Fruit fly (Drosophila melanogaster) whole organism, embryonic: ENCODE results near the gene CG43085.

Experiments used
- ATbp ChIP-seq: fragments of 200-800 bp; sonication (Bioruptor generic); optimal IDR thresholded peaks from 2 replicates; lab custom pipeline; 2017; ENCODE audit warnings: missing biosample characterization, mild to moderate bottlenecking, missing genetic modification characterization, missing genetic modification reagents
- Adf1 ChIP-seq: fragments of 200-800 bp; sonication (Bioruptor generic); IDR thresholded peaks from 2 replicates; pipeline ENCODE4 v1.3.6; 2022; ENCODE audit warnings: missing biosample characterization, missing genetic modification characterization
- Aef1 ChIP-seq: fragments of 200-800 bp; sonication (Bioruptor generic); IDR thresholded peaks from 3 replicates; pipeline ENCODE4 v1.3.6; 2022; ENCODE audit warnings: missing biosample characterization, missing genetic modification characterization
- Atf6 ChIP-seq: fragments of 200-800 bp; sonication (Bioruptor generic); IDR thresholded peaks from 2 replicates; pipeline ENCODE4 v1.3.6; 2022; ENCODE audit warnings: missing biosample characterization, missing genetic modification characterization
- Blimp-1 ChIP-seq: fragments of 200-800 bp; sonication (Bioruptor generic); optimal IDR thresholded peaks from 3 replicates; lab custom pipeline; 2018; ENCODE audit warnings: missing biosample characterization, missing genetic modification characterization, mild to moderate bottlenecking, moderate library complexity, missing genetic modification reagents
- CG10366 ChIP-seq: fragments of 200-800 bp; sonication (Bioruptor generic); IDR thresholded peaks from 2 replicates; pipeline ENCODE4 v1.3.6; 2022; ENCODE audit warnings: missing biosample characterization, missing genetic modification characterization
- CG11247 ChIP-seq: fragments of 200-800 bp; sonication (Bioruptor generic); IDR thresholded peaks from 2 replicates; pipeline ENCODE4 v1.3.6; 2022; ENCODE audit warnings: missing biosample characterization, missing genetic modification characterization
- CG12744 ChIP-seq: fragments of 200-800 bp; sonication (Bioruptor generic); optimal IDR thresholded peaks from 2 replicates; lab custom pipeline; 2016; ENCODE audit warnings: missing biosample characterization, missing genetic modification characterization
- CG12942 ChIP-seq: fragments of 200-800 bp; sonication (Bioruptor generic); optimal IDR thresholded peaks from 3 replicates; lab custom pipeline; 2016; ENCODE audit warnings: missing biosample characterization, missing genetic modification characterization
- CG13123 ChIP-seq: fragments of 200-800 bp; sonication (Bioruptor generic); optimal IDR thresholded peaks from 2 replicates; lab custom pipeline; 2016; ENCODE audit warnings: missing biosample characterization, missing genetic modification characterization
- CG13296 ChIP-seq: fragments of 200-800 bp; sonication (Bioruptor generic); optimal IDR thresholded peaks from 3 replicates; lab custom pipeline; 2018; ENCODE audit warnings: missing biosample characterization, mild to moderate bottlenecking, missing genetic modification characterization
- CG14710 ChIP-seq: fragments of 200-800 bp; sonication (Bioruptor generic); optimal IDR thresholded peaks from 3 replicates; lab custom pipeline; 2019; ENCODE audit warnings: missing biosample characterization, mild to moderate bottlenecking, missing genetic modification characterization, moderate library complexity
- CG1529 ChIP-seq: fragments of 200-800 bp; sonication (Bioruptor generic); optimal IDR thresholded peaks from 3 replicates; lab custom pipeline; 2018; ENCODE audit warnings: missing biosample characterization, missing genetic modification characterization
- CG16779 ChIP-seq: fragments of 200-800 bp; sonication (Bioruptor generic); IDR thresholded peaks from 2 replicates; pipeline ENCODE4 v1.3.6; 2022; ENCODE audit warnings: missing biosample characterization, missing genetic modification characterization
- CG17361 ChIP-seq: fragments of 200-800 bp; sonication (Bioruptor generic); IDR thresholded peaks from 3 replicates; pipeline ENCODE4 v1.3.6; 2022; ENCODE audit warnings: missing biosample characterization, missing genetic modification characterization
- CG17612 ChIP-seq: fragments of 200-800 bp; sonication (Bioruptor generic); IDR thresholded peaks from 2 replicates; pipeline ENCODE4 v1.3.6; 2022; ENCODE audit warnings: missing biosample characterization, missing genetic modification characterization
- CG2116 ChIP-seq: fragments of 200-800 bp; sonication (Bioruptor generic); optimal IDR thresholded peaks from 3 replicates; lab custom pipeline; 2018; ENCODE audit warnings: missing biosample characterization, mild to moderate bottlenecking, missing genetic modification characterization
- CG2678 ChIP-seq: fragments of 200-800 bp; sonication (Bioruptor generic); optimal IDR thresholded peaks from 3 replicates; lab custom pipeline; 2019; ENCODE audit warnings: missing biosample characterization, mild to moderate bottlenecking, missing genetic modification characterization, moderate library complexity
- CG5953 ChIP-seq: fragments of 200-800 bp; sonication (Bioruptor generic); IDR thresholded peaks from 2 replicates; pipeline ENCODE4 v1.3.6; 2022; ENCODE audit warnings: missing biosample characterization, missing genetic modification characterization
- CG6175 ChIP-seq: fragments of 200-800 bp; sonication (Bioruptor generic); IDR thresholded peaks from 3 replicates; pipeline ENCODE4 v1.3.6; 2022; ENCODE audit warnings: missing biosample characterization, missing genetic modification characterization
- CG6254 ChIP-seq: fragments of 200-800 bp; sonication (Bioruptor generic); optimal IDR thresholded peaks from 3 replicates; lab custom pipeline; 2017; ENCODE audit warnings: mild to moderate bottlenecking, missing biosample characterization, missing genetic modification reagents, missing genetic modification characterization
- CG6272 ChIP-seq: fragments of 200-800 bp; sonication (Bioruptor generic); IDR thresholded peaks from 2 replicates; pipeline ENCODE4 v1.3.6; 2022; ENCODE audit warnings: missing biosample characterization, missing genetic modification characterization
- CG7271 ChIP-seq: fragments of 200-800 bp; sonication (Bioruptor generic); optimal IDR thresholded peaks from 2 replicates; lab custom pipeline; 2018; ENCODE audit warnings: missing biosample characterization, mild to moderate bottlenecking, missing genetic modification characterization, moderate library complexity
- CG9797 ChIP-seq: fragments of 200-800 bp; sonication (Bioruptor generic); optimal IDR thresholded peaks from 3 replicates; lab custom pipeline; 2018; ENCODE audit warnings: missing biosample characterization, mild to moderate bottlenecking, missing genetic modification characterization
- Fer3 ChIP-seq: fragments of 200-800 bp; sonication (Bioruptor generic); optimal IDR thresholded peaks from 2 replicates; lab custom pipeline; 2018; ENCODE audit warnings: missing biosample characterization, mild to moderate bottlenecking, missing genetic modification characterization, moderate library complexity
- HmgZ ChIP-seq: fragments of 200-800 bp; sonication (Bioruptor generic); optimal IDR thresholded peaks from 2 replicates; lab custom pipeline; 2018; ENCODE audit warnings: missing biosample characterization, mild to moderate bottlenecking, missing genetic modification characterization
- Hr3 ChIP-seq: fragments of 200-800 bp; sonication (Bioruptor generic); optimal IDR thresholded peaks from 3 replicates; lab custom pipeline; 2016; ENCODE audit warnings: missing biosample characterization, missing genetic modification characterization
- NfI ChIP-seq: fragments of 200-800 bp; sonication (Bioruptor generic); optimal IDR thresholded peaks from 3 replicates; lab custom pipeline; 2018; ENCODE audit warnings: missing biosample characterization, mild to moderate bottlenecking, missing genetic modification characterization, moderate library complexity
- Optix ChIP-seq: fragments of 200-800 bp; sonication (Bioruptor generic); IDR thresholded peaks from 3 replicates; pipeline ENCODE4 v1.3.6; 2022; ENCODE audit warnings: missing biosample characterization, missing genetic modification characterization
- PHDP ChIP-seq: fragments of 200-800 bp; sonication (Bioruptor generic); optimal IDR thresholded peaks from 3 replicates; lab custom pipeline; 2018; ENCODE audit warnings: missing biosample characterization, mild to moderate bottlenecking, missing genetic modification characterization, moderate library complexity
- Rfx ChIP-seq: fragments of 200-800 bp; sonication (Bioruptor generic); IDR thresholded peaks from 2 replicates; pipeline ENCODE4 v1.3.6; 2022; ENCODE audit warnings: missing biosample characterization, missing genetic modification characterization
- aop ChIP-seq: fragments of 200-800 bp; sonication (Bioruptor generic); IDR thresholded peaks from 2 replicates; pipeline ENCODE4 v1.3.6; 2022; ENCODE audit warnings: missing biosample characterization, missing genetic modification characterization
- az2 ChIP-seq: fragments of 200-800 bp; sonication (Bioruptor generic); optimal IDR thresholded peaks from 3 replicates; lab custom pipeline; 2016; ENCODE audit warnings: missing biosample characterization, missing genetic modification characterization
- caup ChIP-seq: fragments of 200-800 bp; sonication (Bioruptor generic); optimal IDR thresholded peaks from 3 replicates; lab custom pipeline; 2017; ENCODE audit warnings: missing biosample characterization, mild to moderate bottlenecking, missing genetic modification characterization, moderate library complexity; ENCODE audit not compliant: severe bottlenecking
- chm ChIP-seq: fragments of 200-800 bp; sonication (Bioruptor generic); IDR thresholded peaks from 2 replicates; pipeline ENCODE4 v1.3.6; 2022; ENCODE audit warnings: missing biosample characterization, missing genetic modification characterization
- fd64A ChIP-seq: fragments of 200-800 bp; sonication (Bioruptor generic); optimal IDR thresholded peaks from 3 replicates; lab custom pipeline; 2018; ENCODE audit warnings: missing biosample characterization, mild to moderate bottlenecking, missing genetic modification characterization
- fru ChIP-seq: fragments of >200 bp; optimal IDR thresholded peaks from 2 replicates; lab custom pipeline; 2017
- gcm ChIP-seq: fragments of 200-800 bp; sonication (Bioruptor generic); optimal IDR thresholded peaks from 2 replicates; lab custom pipeline; 2019; ENCODE audit warnings: missing biosample characterization, mild to moderate bottlenecking, missing genetic modification characterization, moderate library complexity
- gsb ChIP-seq: fragments of 200-800 bp; sonication (Bioruptor generic); IDR thresholded peaks from 2 replicates; pipeline ENCODE4 v1.3.6; 2022; ENCODE audit warnings: missing biosample characterization, missing genetic modification characterization
- hkb ChIP-seq, 2 experiments: fragments of 200-800 bp in 1 of 2; fragments of >200 bp in 1 of 2; sonication (Bioruptor generic) in 1 of 2; IDR thresholded peaks in 1 of 2; optimal IDR thresholded peaks in 1 of 2; 2 replicates each; pipeline versions ENCODE4 v1.3.6 to Lab custom; 2017 to 2022; ENCODE audit warnings: missing biosample characterization in 1 of 2, missing genetic modification characterization in 1 of 2
- lilli ChIP-seq: fragments of 200-800 bp; sonication (Bioruptor generic); optimal IDR thresholded peaks from 3 replicates; lab custom pipeline; 2016; ENCODE audit warnings: missing biosample characterization, missing genetic modification characterization
- luna ChIP-seq: fragments of 200-800 bp; sonication (Bioruptor generic); optimal IDR thresholded peaks from 2 replicates; lab custom pipeline; 2016; ENCODE audit warnings: missing biosample characterization, missing genetic modification characterization
- onecut ChIP-seq: fragments of 200-800 bp; sonication (Bioruptor generic); IDR thresholded peaks from 2 replicates; pipeline ENCODE4 v1.3.6; 2022; ENCODE audit warnings: missing biosample characterization, missing genetic modification characterization
- pnt ChIP-seq: fragments of 200-800 bp; sonication (Bioruptor generic); optimal IDR thresholded peaks from 3 replicates; lab custom pipeline; 2016; ENCODE audit warnings: missing biosample characterization, missing genetic modification characterization
- seq ChIP-seq: fragments of 200-800 bp; sonication (Bioruptor generic); IDR thresholded peaks from 2 replicates; pipeline ENCODE4 v1.3.6; 2022; ENCODE audit warnings: missing biosample characterization, missing genetic modification characterization
- sr ChIP-seq: fragments of 200-800 bp; sonication (Bioruptor generic); IDR thresholded peaks from 3 replicates; pipeline ENCODE4 v1.3.6; 2022; ENCODE audit warnings: missing biosample characterization, missing genetic modification characterization
- tin ChIP-seq: fragments of 200-800 bp; sonication (Bioruptor generic); optimal IDR thresholded peaks from 3 replicates; lab custom pipeline; 2016; ENCODE audit warnings: missing biosample characterization, missing genetic modification characterization
- tio ChIP-seq: fragments of 200-800 bp; sonication (Bioruptor generic); optimal IDR thresholded peaks from 2 replicates; lab custom pipeline; 2017; ENCODE audit warnings: missing biosample characterization, missing genetic modification characterization, inconsistent platforms
- unc-4 ChIP-seq: fragments of 200-800 bp; sonication (Bioruptor generic); IDR thresholded peaks from 2 replicates; pipeline ENCODE4 v1.3.6; 2022; ENCODE audit warnings: missing biosample characterization, missing genetic modification characterization; ENCODE audit not compliant: partially characterized antibody
- unpg ChIP-seq: fragments of 200-800 bp; sonication (Bioruptor generic); optimal IDR thresholded peaks from 3 replicates; lab custom pipeline; 2018; ENCODE audit warnings: missing biosample characterization, mild to moderate bottlenecking, missing genetic modification characterization, moderate library complexity
- wdn ChIP-seq: fragments of 200-800 bp; sonication (Bioruptor generic); IDR thresholded peaks from 2 replicates; pipeline ENCODE4 v1.3.6; 2022; ENCODE audit warnings: missing biosample characterization, missing genetic modification characterization

Gene CG43085

DNA sequence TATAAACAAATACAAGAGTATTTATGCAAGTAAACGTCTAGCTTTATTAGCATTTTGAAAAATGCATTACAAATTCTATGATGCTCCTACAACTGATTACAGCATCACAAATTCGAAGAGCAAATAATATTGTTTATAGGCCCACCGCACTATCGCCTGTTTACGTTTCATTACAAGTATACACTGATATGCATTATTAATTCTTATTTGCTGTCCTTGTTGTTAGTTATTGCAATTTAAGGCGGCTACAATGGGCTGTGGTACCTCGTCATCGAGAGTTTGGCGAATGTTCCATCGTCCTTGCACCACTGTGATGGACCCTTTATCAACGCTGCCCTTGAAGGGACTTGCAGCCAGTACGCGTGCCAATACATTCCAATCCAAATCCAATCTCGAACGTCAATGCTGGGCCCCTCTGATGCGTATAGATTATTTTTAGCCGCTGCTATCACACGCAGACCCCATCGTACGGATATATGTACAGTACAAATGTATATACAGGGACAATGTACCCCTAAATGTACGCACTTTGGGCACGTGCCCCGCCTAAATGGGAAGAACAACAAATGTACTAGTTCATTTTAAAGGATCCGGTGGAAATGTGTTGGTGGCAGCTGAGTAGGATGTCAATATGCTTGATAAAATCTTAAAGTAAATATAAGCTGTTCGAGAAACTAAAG, 10.3 kb upstream of the CG43085 start (continued):
- TF ChIP-seq CG14710 (tag; lab: Kevin White, UChicago) (no peak), tin (GFP tag; lab: Kevin White, UChicago) (no peak), Blimp-1 (GFP tag; lab: Kevin White, UChicago) (peak; percentile 37), CG13296 (GFP tag; lab: Kevin White, UChicago) (no peak), CG12942 (GFP tag; lab: Kevin White, UChicago) (no peak), tio (no peak), CG6175 (GFP tag; lab: Robert Waterston, UW) (no peak), aop (GFP tag; lab: Robert Waterston, UW) (no peak), Aef1 (GFP tag; lab: Robert Waterston, UW) (no peak), CG2678 (peak; percentile 18), sr (GFP tag; lab: Robert Waterston, UW) (no peak), unpg (GFP tag; lab: Kevin White, UChicago) (no peak), chm (no peak), CG2116 (GFP tag; lab: Kevin White, UChicago) (no peak), hkb (optimal IDR thresholded peaks at IDR 0.05; lab: Kevin White, UChicago) (no peak), hkb (GFP tag; IDR thresholded peaks at IDR 0.05; lab: Robert Waterston, UW) (no peak), HmgZ (tag; lab: Kevin White, UChicago) (no peak), Fer3 (tag; lab: Kevin White, UChicago) (no peak), CG16779 (no peak), Adf1 (GFP tag; lab: Robert Waterston, UW) (no peak), wdn (GFP tag; lab: Robert Waterston, UW) (no peak), CG13123 (no peak), gsb (no peak), CG10366 (no peak), CG12744 (GFP tag; lab: Kevin White, UChicago) (no peak), CG6272 (GFP tag; lab: Robert Waterston, UW) (no peak), CG6254 (GFP tag; lab: Kevin White, UChicago) (no peak), az2 (GFP tag; lab: Kevin White, UChicago) (no peak), fru (no peak), CG17612 (GFP tag; lab: Robert Waterston, UW) (no peak), lilli (no peak), ATbp (GFP tag; lab: Kevin White, UChicago) (peak; percentile 50), pnt (no peak), Hr3 (GFP tag; lab: Kevin White, UChicago) (no peak), CG7271 (tag; lab: Kevin White, UChicago) (no peak), fd64A (GFP tag; lab: Kevin White, UChicago) (peak; percentile 62), gcm (GFP tag; lab: Kevin White, UChicago) (no peak), Atf6 (GFP tag; lab: Robert Waterston, UW) (no peak), PHDP (tag; lab: Kevin White, UChicago) (no peak), CG11247 (GFP tag; lab: Robert Waterston, UW) (no peak), CG5953 (GFP tag; lab: Robert Waterston, UW) (no peak), onecut (GFP tag; lab: Robert Waterston, UW) (no peak), CG17361 (GFP tag; lab: Robert Waterston, UW) (no peak), caup (GFP tag; lab: Kevin White, UChicago) (no peak), seq (GFP tag; lab: Robert Waterston, UW) (0 out of 2 replicates have a peak, but pooled peaks have one; percentile 39), CG1529 (GFP tag; lab: Kevin White, UChicago) (peak; percentile 20), Optix (GFP tag; lab: Robert Waterston, UW) (no peak), Rfx (GFP tag; lab: Robert Waterston, UW) (no peak), NfI (GFP tag; lab: Kevin White, UChicago) (no peak), unc-4 (GFP tag; lab: Robert Waterston, UW) (no peak), luna (GFP tag; lab: Kevin White, UChicago) (no peak), CG9797 (GFP tag; lab: Kevin White, UChicago) (no peak)
